Fruit fly (Drosophila melanogaster) whole organism, pupa: ENCODE measurements around the gene Ipk2.

Source experiments
- CG13204 ChIP-seq: fragments of 200-800 bp; sonication (Bioruptor generic); optimal IDR thresholded peaks from 2 replicates; lab custom pipeline; 2018; ENCODE audit warnings: missing biosample characterization, mild to moderate bottlenecking, missing genetic modification characterization, moderate library complexity
- CG15710 ChIP-seq: fragments of 200-800 bp; sonication (Bioruptor generic); optimal IDR thresholded peaks from 2 replicates; lab custom pipeline; 2018; ENCODE audit warnings: missing biosample characterization, mild to moderate bottlenecking, missing genetic modification characterization, moderate library complexity
- CG4496 ChIP-seq: fragments of 200-800 bp; sonication (Bioruptor generic); IDR thresholded peaks from 3 replicates; pipeline ENCODE4 v1.3.6; 2022; ENCODE audit warnings: missing biosample characterization, missing genetic modification characterization
- EcR ChIP-seq: fragments of 200-800 bp; sonication (Bioruptor generic); optimal IDR thresholded peaks from 3 replicates; lab custom pipeline; 2019; ENCODE audit warnings: missing biosample characterization, missing genetic modification characterization, mild to moderate bottlenecking, moderate library complexity, missing genetic modification reagents
- Pif1B ChIP-seq: fragments of 200-800 bp; sonication (Bioruptor generic); optimal IDR thresholded peaks from 3 replicates; lab custom pipeline; 2016; ENCODE audit warnings: missing biosample characterization, missing genetic modification characterization
- Snoo ChIP-seq: fragments of 200-800 bp; sonication (Bioruptor generic); optimal IDR thresholded peaks from 3 replicates; lab custom pipeline; 2017; ENCODE audit warnings: missing biosample characterization, mild to moderate bottlenecking, missing genetic modification characterization, inconsistent platforms

DNA sequence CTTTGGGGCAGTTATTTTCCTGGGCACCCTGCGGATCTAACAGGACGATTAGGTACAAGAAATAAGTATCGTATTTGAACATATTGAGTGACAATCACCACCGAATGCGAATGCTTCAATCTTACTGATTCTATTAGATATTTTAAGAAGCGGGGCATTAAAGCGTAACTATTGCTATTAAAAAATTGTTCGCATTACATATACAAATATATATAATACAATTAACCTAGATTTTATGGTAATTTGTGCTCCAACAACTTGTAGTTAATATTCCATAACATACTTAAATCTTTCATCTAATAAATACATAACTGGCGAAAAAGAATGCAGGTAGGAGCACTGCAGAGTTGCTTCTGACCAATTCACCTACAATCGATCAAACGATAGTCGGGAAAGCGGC is 47.0 kb upstream of the Ipk2 start, which contains the start of gene lectin-21Cb:
- no peak for TF ChIP-seq EcR (GFP tag; lab: Kevin White, UChicago)
- TF ChIP-seq CG15710 (tag; lab: Kevin White, UChicago), result no peak
- no peak for TF ChIP-seq Pif1B
- TF ChIP-seq Snoo, result no peak
- TF ChIP-seq CG4496 (GFP tag; lab: Robert Waterston, UW), result no peak
- TF ChIP-seq CG13204 (GFP tag; lab: Kevin White, UChicago), result no peak
